Fruit fly (Drosophila melanogaster) whole organism, larva: ENCODE data around the gene CG9427.
A peak's percentile ranks its signal among the peaks of the same experiment; 100 is the strongest.

ENCODE experiments used
- noc ChIP-seq: fragments of 200-800 bp; sonication (Bioruptor generic); optimal IDR thresholded peaks from 3 replicates; lab custom pipeline; 2019; ENCODE audit warnings: missing biosample characterization, mild to moderate bottlenecking, missing genetic modification characterization, moderate library complexity

Gene CG9427

DNA sequence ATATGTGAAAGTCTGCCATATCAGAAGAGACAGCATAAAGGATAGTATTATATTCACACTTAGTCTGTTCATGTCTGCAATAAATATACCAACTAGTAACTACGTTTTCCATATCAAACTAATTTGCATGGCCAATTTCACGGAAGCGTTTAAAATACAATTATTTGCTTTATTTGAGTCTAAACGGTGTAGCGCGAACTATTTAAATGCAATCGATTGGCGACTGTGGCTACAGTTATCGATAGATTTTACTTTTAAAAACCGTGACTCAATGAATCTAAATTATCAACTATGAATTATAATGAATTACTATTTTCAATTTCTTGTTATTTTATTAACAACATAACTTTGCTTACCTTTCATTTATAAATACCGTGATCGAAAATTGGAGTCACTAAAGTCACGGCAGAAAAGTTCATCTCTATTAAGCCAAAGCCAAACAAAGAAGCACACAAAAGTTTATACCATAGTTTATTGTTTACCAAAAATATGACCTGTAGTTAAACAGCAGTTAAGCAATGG is at the start of gene CG9427, which contains the start of gene CG8319:
Gene CG9427 (minus strand): TSS at position 51 of the 522 bp plus-strand sequence.
Gene CG8319 (plus strand): TSS at position 442 of the 522 bp plus-strand sequence.
- TF ChIP-seq noc (tag; lab: Kevin White, UChicago), result peak; percentile 93

DNA sequence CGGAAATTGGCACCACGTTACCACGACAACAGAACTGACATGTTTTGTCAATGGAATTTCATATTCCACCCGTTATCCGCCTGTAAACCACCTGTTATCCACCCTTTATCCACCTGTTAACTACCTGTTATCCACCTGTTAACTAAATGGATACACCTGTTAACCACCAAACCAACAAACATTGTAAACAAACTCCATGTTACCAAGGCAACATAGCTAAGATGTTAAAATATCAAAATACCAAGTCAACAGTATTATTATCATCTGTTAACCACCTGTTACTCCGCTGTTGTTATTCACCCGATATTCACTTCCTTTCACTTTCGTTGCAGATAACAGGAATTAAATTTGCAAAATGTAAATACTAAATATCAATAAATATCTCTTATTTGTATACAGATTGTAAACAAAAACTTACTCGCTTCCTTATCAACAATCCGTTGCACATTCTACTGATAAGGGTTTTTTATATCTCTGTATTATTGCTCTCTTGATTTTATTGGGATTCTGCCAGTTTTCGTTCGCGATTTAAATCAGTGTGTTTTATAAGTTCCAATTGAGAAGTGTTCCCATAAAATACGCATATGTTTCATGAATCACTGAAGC is 48.3 kb upstream of the CG9427 start, which contains the start of gene Nepl12:
Gene Nepl12 (plus strand): TSS at position 556 of the 606 bp plus-strand sequence.
- TF ChIP-seq noc (tag; lab: Kevin White, UChicago), result no peak

DNA sequence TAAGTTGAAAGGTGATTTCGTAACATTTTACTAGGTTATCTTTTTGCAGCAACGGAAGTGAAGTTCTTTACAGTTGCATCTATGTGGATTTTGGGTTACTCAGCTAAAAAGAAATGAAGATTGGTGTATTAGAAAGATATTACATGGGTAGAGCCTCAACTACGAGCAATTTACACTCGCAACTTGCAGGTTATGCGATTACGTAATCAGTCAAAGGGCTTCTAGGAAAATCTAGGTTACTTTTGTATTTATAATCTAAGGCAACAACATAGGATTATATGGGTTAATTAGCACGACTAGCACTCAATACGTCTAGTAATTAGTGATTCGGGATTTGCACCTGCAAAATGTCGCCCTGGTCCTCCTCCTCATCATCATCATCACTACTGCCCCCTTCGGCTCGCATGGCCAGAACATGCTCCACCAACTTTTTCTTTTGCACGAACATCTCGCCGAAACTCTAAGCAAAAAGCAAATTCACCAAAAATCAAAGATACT is 47.5 kb upstream of the CG9427 start, which contains the start of gene Dhc1:
Gene Dhc1 (minus strand): TSS at position 448 of the 498 bp plus-strand sequence.
- no peak for TF ChIP-seq noc (tag; lab: Kevin White, UChicago)

DNA sequence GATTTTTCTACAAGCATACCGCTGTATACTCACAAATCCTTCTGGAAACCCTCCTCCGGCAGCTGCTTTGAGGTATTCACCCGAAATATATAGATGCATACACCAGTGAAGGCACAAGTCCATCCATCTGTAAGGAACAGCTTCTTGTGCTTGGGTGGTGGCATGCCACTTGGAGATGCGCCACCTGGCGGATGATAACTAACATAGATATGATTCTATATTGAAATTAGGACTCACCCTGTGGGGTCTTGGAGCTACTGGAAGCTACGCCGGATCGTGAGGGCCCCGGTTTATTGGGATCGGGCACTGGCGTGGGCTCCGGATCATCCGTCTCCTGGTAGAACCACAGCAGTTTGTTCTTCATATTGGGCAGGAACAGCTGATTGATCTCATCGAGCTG is 46.5 kb upstream of the CG9427 start:
- TF ChIP-seq noc (tag; lab: Kevin White, UChicago), result no peak

DNA sequence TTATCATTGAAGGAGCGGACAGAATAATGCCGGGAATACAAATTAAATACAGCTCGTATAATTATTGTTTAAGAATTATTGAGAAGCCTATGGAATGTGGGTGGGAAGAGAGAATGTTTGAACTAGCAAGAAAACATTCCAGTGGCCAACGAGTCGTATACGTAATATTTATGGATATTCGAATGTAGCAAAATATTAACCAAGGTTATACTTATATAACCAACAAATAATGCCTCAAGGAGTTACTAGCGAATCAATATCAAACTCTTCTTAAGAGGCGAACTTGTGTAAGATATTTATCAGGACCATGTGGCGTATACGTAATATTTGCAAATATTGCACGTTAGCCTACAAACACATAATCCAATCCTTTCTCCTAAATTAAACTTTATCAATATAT is 38.7 kb upstream of the CG9427 start:
- no peak for TF ChIP-seq noc (tag; lab: Kevin White, UChicago)

DNA sequence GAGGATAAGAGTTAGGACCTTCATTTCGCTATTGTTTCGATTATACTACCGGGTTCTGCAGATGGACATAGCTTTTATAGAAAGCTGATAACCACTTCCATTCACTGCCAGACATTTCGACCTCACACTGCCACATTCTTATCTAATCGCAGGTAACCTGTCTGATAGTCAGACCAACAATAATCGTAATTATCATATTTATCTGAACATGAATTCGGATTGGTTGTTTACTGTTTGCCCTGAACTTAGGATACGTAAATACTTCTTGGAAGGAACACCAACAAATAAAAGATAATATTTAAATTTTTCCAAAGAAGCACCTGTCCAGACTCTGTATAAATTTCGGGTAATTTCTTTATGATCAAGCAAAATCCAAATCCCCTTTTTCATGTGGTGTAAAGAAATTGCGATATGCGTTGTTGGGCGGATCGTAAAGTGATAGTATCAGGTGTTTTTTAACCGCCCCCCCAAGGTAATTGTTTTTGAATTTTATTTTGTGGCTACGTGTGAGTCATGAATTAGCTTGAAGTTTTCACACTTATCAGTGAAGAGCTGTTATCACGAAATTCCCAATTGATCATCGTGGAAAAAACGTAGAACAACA is 19.5 kb upstream of the CG9427 start, which contains the start of gene Fst:
Gene Fst (minus strand): TSS at position 51 of the 604 bp plus-strand sequence.
- TF ChIP-seq noc (tag; lab: Kevin White, UChicago), result peak; percentile 68

DNA sequence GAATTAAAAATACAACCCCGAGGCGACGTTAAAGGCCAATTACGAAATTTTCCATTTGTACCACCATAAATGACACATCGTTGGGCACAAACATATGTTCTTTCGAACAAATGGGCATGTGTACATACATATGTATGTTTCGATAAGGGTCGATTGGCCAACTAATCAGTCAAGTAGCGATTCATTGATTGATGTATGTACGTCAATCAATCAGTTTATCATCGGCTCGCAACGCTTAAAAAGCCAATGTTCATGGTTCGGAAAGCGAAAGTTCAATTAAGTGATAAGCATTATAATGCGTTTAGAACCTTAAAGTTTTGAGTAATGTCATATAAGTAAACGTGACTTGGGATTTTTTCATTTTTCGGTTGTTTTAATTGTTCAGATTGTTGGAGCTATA is 17.9 kb upstream of the CG9427 start:
- TF ChIP-seq noc (tag; lab: Kevin White, UChicago), result no peak

DNA sequence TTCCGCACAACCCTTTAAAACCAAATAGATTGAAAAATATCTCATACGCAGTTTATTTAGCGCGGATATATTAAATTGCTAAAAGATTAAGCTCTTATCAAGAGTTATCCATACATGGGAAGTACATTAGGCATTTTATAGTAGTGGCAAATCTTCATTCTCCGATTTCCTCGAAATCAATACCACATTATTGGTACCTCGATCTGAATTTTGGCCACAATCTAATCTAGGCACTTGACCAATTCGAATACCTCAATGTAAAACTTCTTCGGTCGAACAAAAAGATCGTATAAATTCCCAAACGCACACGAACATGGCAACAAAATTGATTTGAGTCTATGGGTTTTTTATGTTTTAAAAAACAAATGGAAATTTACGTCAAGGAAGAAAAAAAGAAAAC is 17.2 kb upstream of the CG9427 start:
- no peak for TF ChIP-seq noc (tag; lab: Kevin White, UChicago)

DNA sequence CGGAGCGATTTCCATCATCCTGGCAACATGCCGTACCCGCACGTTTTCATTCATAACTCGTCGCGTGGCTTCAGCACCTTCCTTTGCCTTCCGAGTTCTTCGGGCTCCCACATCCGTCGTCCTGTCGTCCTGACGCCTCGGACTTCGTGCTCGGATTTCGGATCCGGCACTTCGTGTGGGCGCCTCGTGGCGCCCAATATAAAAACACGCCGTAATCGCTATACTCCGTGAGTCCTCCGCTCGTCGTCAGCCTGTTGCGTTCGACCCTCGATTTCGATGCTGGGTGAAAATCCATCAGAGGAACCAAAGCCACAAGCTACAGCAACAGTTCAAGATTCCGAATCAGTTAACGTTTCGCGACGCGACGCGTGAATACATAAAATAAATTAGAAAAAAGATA is 13.6 kb upstream of the CG9427 start:
- no peak for TF ChIP-seq noc (tag; lab: Kevin White, UChicago)

DNA sequence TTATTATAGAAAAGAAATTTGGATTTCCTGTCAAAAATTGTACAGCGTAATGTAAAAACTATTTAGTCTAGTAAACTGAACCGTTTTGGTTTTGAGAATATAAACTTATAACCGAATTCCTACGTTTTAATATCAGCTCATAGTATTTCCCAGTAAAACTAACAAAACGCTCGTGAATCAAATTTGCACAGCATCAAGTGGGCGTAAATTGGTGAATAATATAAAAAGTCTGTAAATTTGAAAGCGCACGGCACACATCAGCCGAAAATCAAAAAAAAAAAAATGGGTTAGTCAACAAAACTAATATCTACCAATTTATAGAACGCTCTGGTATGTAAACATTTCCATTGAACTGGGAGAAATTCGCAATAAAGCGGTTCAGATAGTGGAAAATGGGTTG is 11.2 kb upstream of the CG9427 start, which contains the start of gene Dh44:
Gene Dh44 (plus strand): TSS at position 301 of the 400 bp plus-strand sequence.
- no peak for TF ChIP-seq noc (tag; lab: Kevin White, UChicago)

DNA sequence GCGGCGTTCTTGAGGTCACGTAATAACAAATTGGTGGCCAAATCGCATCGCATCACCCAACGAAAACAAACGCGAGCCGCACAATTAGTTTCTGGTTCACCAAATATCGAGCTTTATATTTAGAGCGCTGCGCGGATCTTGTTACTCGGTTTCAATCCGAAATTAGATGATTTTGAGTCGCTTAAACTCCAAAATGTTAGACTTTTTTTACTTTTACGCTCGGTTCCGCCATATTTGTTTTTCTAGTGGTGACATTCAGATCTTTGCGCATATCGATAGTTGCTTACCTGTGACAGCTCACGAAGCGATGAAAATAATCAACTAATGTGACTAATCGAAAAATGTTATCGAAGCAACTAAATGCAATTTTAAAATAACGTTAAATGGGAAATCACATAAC is 10.6 kb upstream of the CG9427 start, which contains the start of gene Scm:
Gene Scm (minus strand): TSS at position 251 of the 400 bp plus-strand sequence.
- no peak for TF ChIP-seq noc (tag; lab: Kevin White, UChicago)

DNA sequence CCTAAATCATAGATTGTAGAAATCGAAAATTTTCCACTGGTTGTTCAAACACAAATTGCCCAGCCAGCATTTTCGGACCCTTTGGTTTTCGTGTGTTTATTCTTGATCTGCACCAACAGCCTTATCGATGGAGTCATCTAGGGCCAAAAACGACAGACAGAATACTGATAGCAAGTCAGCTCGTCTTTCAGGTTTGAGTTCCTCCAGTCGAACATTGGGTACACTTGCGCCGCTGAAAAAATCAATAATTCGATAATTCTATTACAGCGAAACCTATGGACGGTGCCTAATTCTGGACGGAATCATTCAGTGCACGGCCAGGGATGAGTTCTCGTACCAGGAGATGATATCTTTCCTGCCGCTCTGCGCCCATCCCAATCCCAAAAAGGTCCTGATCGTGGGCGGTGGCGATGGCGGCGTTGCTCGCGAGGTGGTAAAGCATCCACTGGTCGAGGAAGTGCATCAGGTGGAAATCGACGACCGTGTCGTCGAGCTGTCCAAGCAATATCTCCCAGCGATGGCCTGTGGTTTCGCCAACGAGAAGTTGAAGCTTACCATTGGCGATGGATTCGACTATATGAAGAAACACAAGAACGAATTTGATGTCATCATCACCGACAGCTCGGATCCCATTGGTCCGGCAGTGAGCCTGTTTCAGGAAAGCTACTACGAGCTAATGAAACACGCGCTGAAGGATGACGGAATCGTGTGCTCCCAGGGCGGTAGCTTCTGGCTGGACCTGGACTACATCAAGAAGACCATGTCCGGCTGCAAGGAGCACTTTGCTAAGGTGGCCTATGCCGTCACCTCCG is 5.6 kb upstream of the CG9427 start:
- TF ChIP-seq noc (tag; lab: Kevin White, UChicago), result no peak

DNA sequence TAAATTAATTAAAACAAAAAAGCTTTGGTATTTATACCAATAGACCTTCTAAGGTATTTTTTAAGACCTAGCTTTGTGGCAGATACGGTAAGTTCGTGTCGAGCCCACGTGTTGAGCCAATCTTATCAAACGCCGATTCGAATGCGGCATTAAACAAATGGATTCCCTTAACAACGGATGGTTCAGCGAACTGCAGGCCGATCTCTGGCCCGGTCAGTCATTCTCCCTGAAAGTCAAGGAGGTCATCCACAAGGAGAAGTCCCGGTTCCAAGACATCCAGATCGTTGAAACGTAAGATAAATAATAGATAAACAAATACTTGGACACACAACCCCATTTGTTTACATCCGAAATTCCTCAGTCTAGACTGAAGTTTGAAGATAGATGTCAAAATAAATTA is 4.8 kb upstream of the CG9427 start, which contains the start of gene SpdS:
Gene SpdS (plus strand): TSS at position 78 of the 400 bp plus-strand sequence.
- no peak for TF ChIP-seq noc (tag; lab: Kevin White, UChicago)

DNA sequence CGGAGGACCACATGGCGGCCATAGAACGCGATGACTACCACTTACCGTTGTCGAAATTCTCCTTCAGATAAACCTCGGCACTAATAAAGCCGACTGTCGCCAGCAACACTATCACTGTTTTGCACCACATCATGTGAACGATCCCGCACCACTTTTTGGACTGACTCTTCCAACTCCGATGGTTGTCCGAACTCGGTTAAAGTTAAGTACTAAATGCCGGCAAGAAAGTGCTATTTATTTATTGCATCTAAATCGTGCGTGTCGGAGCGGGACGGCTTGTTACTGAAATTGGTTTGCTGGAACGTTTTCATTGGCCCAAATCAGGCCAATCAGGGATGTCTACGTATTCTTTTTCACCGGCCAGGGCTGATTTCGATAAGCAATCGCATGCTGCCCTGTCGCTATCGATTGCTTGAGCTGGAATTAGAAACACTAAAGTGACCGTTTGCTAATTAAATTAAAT is 3.9 kb upstream of the CG9427 start, which contains the start of gene Calr:
Gene Calr (minus strand): TSS at position 219 of the 463 bp plus-strand sequence.
- peak; percentile 50 for TF ChIP-seq noc (tag; lab: Kevin White, UChicago)

DNA sequence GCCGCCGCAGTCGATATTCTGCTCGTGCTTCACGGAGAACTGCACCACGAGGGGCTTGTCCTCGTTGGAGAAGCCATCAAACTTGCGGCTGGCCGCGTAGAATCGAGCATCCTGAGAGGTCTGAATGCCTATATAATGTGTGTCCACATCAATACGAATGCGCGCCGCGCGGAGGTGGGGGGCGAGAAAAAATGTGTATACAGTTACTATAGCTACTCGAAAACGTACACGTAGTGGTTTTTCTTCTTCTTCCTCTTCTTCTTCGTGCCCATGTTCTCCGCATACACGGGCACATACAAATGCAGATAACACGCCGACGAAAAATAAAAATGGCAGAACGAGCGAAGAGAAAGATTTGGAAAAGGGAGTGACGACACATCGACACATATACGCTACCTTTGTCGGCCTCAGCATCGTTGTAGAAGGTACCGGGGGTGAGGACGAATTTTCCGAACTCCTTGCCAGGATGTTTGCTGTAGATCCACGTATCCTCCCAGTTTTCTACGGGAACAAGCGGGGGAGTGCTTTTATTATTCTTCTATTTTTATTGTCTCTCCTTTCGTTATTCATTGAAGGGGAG is 3.4 kb upstream of the CG9427 start:
- no peak for TF ChIP-seq noc (tag; lab: Kevin White, UChicago)
